Worm (Caenorhabditis elegans) whole organism, L4 larva: Measurements from ENCODE around the gene ZK816.3.
A peak's percentile ranks its signal among the peaks of the same experiment; 100 is the strongest.

Experiments used
- F37D6.2 ChIP-seq: sonication (generic microtip); optimal IDR thresholded peaks from 2 replicates; lab custom pipeline; 2016; ENCODE audit warnings: mild to moderate bottlenecking, missing genetic modification characterization, missing compliant biosample characterization
- F44E2.7 ChIP-seq: fragments of 200-800 bp; sonication (Bioruptor generic); IDR thresholded peaks from 2 replicates; pipeline ENCODE4 v2.1.2; 2022; ENCODE audit warnings: missing genetic modification characterization, missing compliant biosample characterization
- R02D3.7 ChIP-seq: fragments of 150-350 bp; sonication (generic microtip); optimal IDR thresholded peaks from 3 replicates; lab custom pipeline; 2014; ENCODE audit warnings: missing biosample characterization, missing genetic modification characterization
- Y5F2A.4 ChIP-seq: fragments of 200-800 bp; sonication (Bioruptor generic); optimal IDR thresholded peaks from 2 replicates; lab custom pipeline; 2018; ENCODE audit warnings: mild to moderate bottlenecking, missing genetic modification characterization, missing compliant biosample characterization
- Y75B8A.6 ChIP-seq: fragments of 200-800 bp; sonication (Bioruptor generic); IDR thresholded peaks from 2 replicates; pipeline ENCODE4 v1.3.6; 2022; ENCODE audit warnings: missing genetic modification reagents, missing genetic modification characterization, missing compliant biosample characterization
- ZK337.2 ChIP-seq: fragments of 200-800 bp; sonication (Bioruptor generic); IDR thresholded peaks from 2 replicates; pipeline ENCODE4 v1.3.6; 2022; ENCODE audit warnings: missing genetic modification reagents, missing genetic modification characterization, missing compliant biosample characterization
- aha-1 ChIP-seq: fragments of 150-350 bp; peaks from one replicate; lab custom pipeline; 2014; ENCODE audit warnings: missing biosample characterization, missing genetic modification characterization
- arid-1 ChIP-seq: fragments of 200-800 bp; sonication (Bioruptor generic); conservative IDR thresholded peaks from 2 replicates; pipeline ENCODE4 v1.3.6; 2022; ENCODE audit warnings: missing genetic modification reagents, missing genetic modification characterization, missing compliant biosample characterization
- ceh-44 ChIP-seq: fragments of 200-800 bp; sonication (Bioruptor generic); IDR thresholded peaks from 2 replicates; pipeline ENCODE4 v1.3.6; 2022; ENCODE audit warnings: missing genetic modification reagents, missing genetic modification characterization, missing compliant biosample characterization
- ceh-62 ChIP-seq: sonication (generic microtip); optimal IDR thresholded peaks from 2 replicates; lab custom pipeline; 2017; ENCODE audit warnings: missing biosample characterization, missing genetic modification characterization
- daf-16 ChIP-seq, 3 experiments: sonication (generic microtip); optimal IDR thresholded peaks; 2 replicates each; lab custom pipeline; 2016 to 2017; ENCODE audit warnings: missing genetic modification characterization in 3 of 3, missing genetic modification reagents in 3 of 3, mild to moderate bottlenecking in 2 of 3, missing compliant biosample characterization in 2 of 3, missing biosample characterization in 1 of 3, moderate library complexity in 1 of 3
- daf-8 ChIP-seq: fragments of 200-800 bp; sonication (Bioruptor generic); IDR thresholded peaks from 2 replicates; pipeline ENCODE4 v1.3.6; 2022; ENCODE audit warnings: missing genetic modification characterization, missing compliant biosample characterization
- dmd-6 ChIP-seq: fragments of 200-800 bp; sonication (Bioruptor generic); IDR thresholded peaks from 2 replicates; pipeline ENCODE4 v1.3.6; 2022; ENCODE audit warnings: missing genetic modification reagents, missing genetic modification characterization, missing compliant biosample characterization
- dmd-8 ChIP-seq: fragments of 200-800 bp; sonication (Bioruptor generic); IDR thresholded peaks from 2 replicates; pipeline ENCODE4 v1.3.6; 2022; ENCODE audit warnings: missing genetic modification characterization, missing compliant biosample characterization
- dpl-1 ChIP-seq: fragments of 150-350 bp; optimal IDR thresholded peaks from 2 replicates; lab custom pipeline; 2014; ENCODE audit warnings: missing biosample characterization, missing genetic modification reagents, missing genetic modification characterization
- dve-1 ChIP-seq: sonication (generic microtip); optimal IDR thresholded peaks from 2 replicates; lab custom pipeline; 2017; ENCODE audit warnings: antibody characterized with exemption, mild to moderate bottlenecking, missing genetic modification characterization, missing compliant biosample characterization; ENCODE audit not compliant: insufficient read depth
- egl-27 ChIP-seq: sonication (generic microtip); optimal IDR thresholded peaks from 3 replicates; lab custom pipeline; 2017; ENCODE audit warnings: missing biosample characterization, missing genetic modification reagents, missing genetic modification characterization
- egl-43 ChIP-seq: fragments of 200-800 bp; sonication (Bioruptor generic); IDR thresholded peaks from 2 replicates; pipeline ENCODE4 v1.3.6; 2022; ENCODE audit warnings: missing genetic modification reagents, missing genetic modification characterization, missing compliant biosample characterization
- fos-1 ChIP-seq: fragments of 150-350 bp; optimal IDR thresholded peaks from 2 replicates; lab custom pipeline; 2014; ENCODE audit warnings: missing biosample characterization, missing genetic modification characterization
- hlh-11 ChIP-seq: fragments of 200-800 bp; sonication (Bioruptor generic); optimal IDR thresholded peaks from 2 replicates; lab custom pipeline; 2018; ENCODE audit warnings: mild to moderate bottlenecking, missing genetic modification characterization, missing compliant biosample characterization
- hlh-30 ChIP-seq: sonication (generic microtip); optimal IDR thresholded peaks from 2 replicates; lab custom pipeline; 2017; ENCODE audit warnings: antibody characterized with exemption, mild to moderate bottlenecking, missing genetic modification characterization, missing compliant biosample characterization; ENCODE audit not compliant: insufficient read depth
- hmg-1.1 ChIP-seq: fragments of 200-800 bp; sonication (Bioruptor generic); IDR thresholded peaks from 2 replicates; pipeline ENCODE4 v1.3.6; 2022; ENCODE audit warnings: missing genetic modification reagents, missing genetic modification characterization, missing compliant biosample characterization
- jun-1 ChIP-seq: fragments of 150-350 bp; optimal IDR thresholded peaks from 2 replicates; lab custom pipeline; 2014; ENCODE audit warnings: missing biosample characterization, missing genetic modification reagents, missing genetic modification characterization
- lin-39 ChIP-seq: fragments of 150-350 bp; optimal IDR thresholded peaks from 2 replicates; lab custom pipeline; 2014; ENCODE audit warnings: missing biosample characterization, missing genetic modification reagents, missing genetic modification characterization
- lir-3 ChIP-seq: sonication (generic microtip); optimal IDR thresholded peaks from 2 replicates; lab custom pipeline; 2016; ENCODE audit warnings: mild to moderate bottlenecking, missing genetic modification characterization, missing compliant biosample characterization
- lsy-2 ChIP-seq, 2 experiments: fragments of 150-350 bp in 1 of 2; sonication (generic microtip) in 1 of 2; optimal IDR thresholded peaks; 2 replicates each; lab custom pipeline; 2014 to 2017; ENCODE audit warnings: missing biosample characterization in 2 of 2, missing genetic modification characterization in 2 of 2
- mxl-3 ChIP-seq: fragments of 200-800 bp; sonication (Bioruptor generic); optimal IDR thresholded peaks from 2 replicates; lab custom pipeline; 2018; ENCODE audit warnings: mild to moderate bottlenecking, missing genetic modification characterization, missing compliant biosample characterization
- nhr-102 ChIP-seq: sonication (generic microtip); optimal IDR thresholded peaks from 2 replicates; lab custom pipeline; 2016; ENCODE audit warnings: mild to moderate bottlenecking, missing genetic modification characterization, moderate library complexity, missing compliant biosample characterization
- nhr-11 ChIP-seq: fragments of 150-350 bp; optimal IDR thresholded peaks from 2 replicates; lab custom pipeline; 2014; ENCODE audit warnings: missing biosample characterization, missing genetic modification characterization
- nhr-237 ChIP-seq: sonication (generic microtip); optimal IDR thresholded peaks from 2 replicates; lab custom pipeline; 2017; ENCODE audit warnings: missing biosample characterization, missing genetic modification characterization
- nhr-25 ChIP-seq: sonication (generic microtip); optimal IDR thresholded peaks from 2 replicates; lab custom pipeline; 2017; ENCODE audit warnings: missing genetic modification characterization, mild to moderate bottlenecking, missing compliant biosample characterization, antibody characterized with exemption, moderate library complexity, borderline replicate concordance; ENCODE audit not compliant: insufficient read depth
- nhr-28 ChIP-seq: fragments of 150-350 bp; optimal IDR thresholded peaks from 2 replicates; lab custom pipeline; 2014; ENCODE audit warnings: missing biosample characterization, missing genetic modification characterization
- nhr-42 ChIP-seq: fragments of 200-800 bp; sonication (Bioruptor generic); IDR thresholded peaks from 2 replicates; pipeline ENCODE4 v1.3.6; 2022; ENCODE audit warnings: missing genetic modification characterization, missing compliant biosample characterization
- nhr-48 ChIP-seq: sonication (generic microtip); optimal IDR thresholded peaks from 2 replicates; lab custom pipeline; 2016; ENCODE audit warnings: mild to moderate bottlenecking, missing genetic modification characterization, missing compliant biosample characterization
- nhr-77 ChIP-seq: fragments of 150-350 bp; optimal IDR thresholded peaks from 2 replicates; lab custom pipeline; 2014; ENCODE audit warnings: missing biosample characterization, missing genetic modification characterization
- pha-4 ChIP-seq, 2 experiments: fragments of 150-350 bp in 1 of 2; fragments of 200-800 bp in 1 of 2; sonication (Bioruptor generic) in 1 of 2; IDR thresholded peaks in 1 of 2; optimal IDR thresholded peaks in 1 of 2; 2 replicates each; pipeline versions ENCODE4 v1.3.6 to Lab custom; 2014 to 2022; ENCODE audit warnings: missing genetic modification characterization in 2 of 2, missing genetic modification reagents in 2 of 2, missing biosample characterization in 1 of 2, missing compliant biosample characterization in 1 of 2
- php-3 ChIP-seq: fragments of 200-800 bp; sonication (Bioruptor generic); IDR thresholded peaks from 2 replicates; pipeline ENCODE4 v1.3.6; 2022; ENCODE audit warnings: missing genetic modification reagents, missing genetic modification characterization, missing compliant biosample characterization
- pqm-1 ChIP-seq: sonication (generic microtip); optimal IDR thresholded peaks from 2 replicates; lab custom pipeline; 2017; ENCODE audit warnings: missing biosample characterization, missing genetic modification characterization
- set-16 ChIP-seq: fragments of 200-800 bp; sonication (Bioruptor generic); IDR thresholded peaks from 2 replicates; pipeline ENCODE4 v1.3.6; 2022; ENCODE audit warnings: missing genetic modification reagents, missing genetic modification characterization, missing compliant biosample characterization
- unc-130 ChIP-seq: sonication (generic microtip); optimal IDR thresholded peaks from 2 replicates; lab custom pipeline; 2016; ENCODE audit warnings: missing genetic modification reagents, missing genetic modification characterization, missing compliant biosample characterization
- unc-39 ChIP-seq: sonication (generic microtip); optimal IDR thresholded peaks from 2 replicates; lab custom pipeline; 2017; ENCODE audit warnings: missing biosample characterization, missing genetic modification characterization
- unc-62 ChIP-seq, 3 experiments: fragments of 150-350 bp in 1 of 3; sonication (generic microtip); optimal IDR thresholded peaks in 2 of 3; peaks in 1 of 3; 1 replicate in 1 of 3; 2 replicates in 2 of 3; lab custom pipeline; 2014 to 2017; ENCODE audit warnings: missing biosample characterization in 3 of 3, missing genetic modification characterization in 3 of 3, missing genetic modification reagents in 3 of 3, missing genotype in 1 of 3
- zip-2 ChIP-seq: fragments of 150-350 bp; optimal IDR thresholded peaks from 2 replicates; lab custom pipeline; 2014; ENCODE audit warnings: missing biosample characterization, missing genetic modification characterization
- ztf-11 ChIP-seq: fragments of 150-350 bp; optimal IDR thresholded peaks from 2 replicates; lab custom pipeline; 2014; ENCODE audit warnings: missing biosample characterization, missing genetic modification characterization

The ZK816.3 gene

DNA sequence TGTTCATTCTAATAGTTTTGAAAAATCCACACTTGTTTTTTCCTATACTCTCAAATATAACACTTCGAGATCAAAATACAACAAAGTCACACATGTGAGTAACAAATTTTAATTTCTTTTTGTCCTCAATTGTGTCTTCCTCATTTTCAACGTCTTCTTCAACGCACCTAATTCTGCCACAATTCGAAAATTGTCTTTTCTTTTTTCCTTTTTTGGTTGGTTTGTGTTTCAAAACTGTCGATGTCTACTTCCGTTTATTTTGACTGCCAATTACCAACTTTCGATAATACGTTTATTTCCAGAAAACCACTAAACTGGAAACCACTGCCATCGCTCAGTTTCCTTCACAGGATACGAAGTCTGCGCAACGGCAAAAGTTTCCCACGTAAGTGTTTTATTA lies 15.4 kb upstream of the ZK816.3 start, which contains the start of gene F11D5.1:
TSS of gene F11D5.1 (plus strand) at position 301 of the 400 bp plus-strand sequence.
- TF ChIP-seq nhr-25, result no peak
- no peak for TF ChIP-seq lin-39 (tag; lab: Kevin White, UChicago)
- TF ChIP-seq dmd-8 (GFP tag; lab: Robert Waterston, UW), result no peak
- TF ChIP-seq zip-2 (tag; lab: Kevin White, UChicago), result no peak
- no peak for TF ChIP-seq R02D3.7 (tag; lab: Kevin White, UChicago)
- TF ChIP-seq lsy-2 (tag; optimal IDR thresholded peaks at IDR 0.05; lab: Kevin White, UChicago), result no peak
- TF ChIP-seq unc-39 (tag; lab: Kevin White, UChicago), result no peak
- no peak for TF ChIP-seq mxl-3 (GFP tag; lab: Kevin White, UChicago)
- no peak for TF ChIP-seq ceh-44
- no peak for TF ChIP-seq nhr-237
- TF ChIP-seq, all 104 proteins: peak for 0

ce11 chrX:3334115-3334514 lies 14.1 kb upstream of the ZK816.3 start:
- TF ChIP-seq nhr-77 (tag; lab: Kevin White, UChicago) (peak; percentile 22), dmd-6 (peak; percentile 66), egl-27 (tag; lab: Kevin White, UChicago) (no peak), daf-16 (GFP tag; optimal IDR thresholded peaks at IDR 0.05; lab: Kevin White, UChicago) (no peak), daf-16 (tag; optimal IDR thresholded peaks at IDR 0.05; lab: Kevin White, UChicago) (peak; percentile 52), nhr-48 (tag; lab: Kevin White, UChicago) (peak; percentile 17), nhr-28 (tag; lab: Kevin White, UChicago) (peak; percentile 78), arid-1 (GFP tag; lab: Robert Waterston, UW) (no peak), unc-62 (GFP tag; optimal IDR thresholded peaks at IDR 0.05 in 1 of 2; lab: Kevin White, UChicago) (peak in 1 of 2 experiments; percentile 44), unc-62 (tag; optimal IDR thresholded peaks at IDR 0.05; lab: Kevin White, UChicago) (no peak), php-3 (peak; percentile 78), Y75B8A.6 (no peak), dve-1 (tag; lab: Kevin White, UChicago) (peak; percentile 61), daf-8 (GFP tag; lab: Robert Waterston, UW) (no peak), hlh-11 (tag; lab: Kevin White, UChicago) (peak; percentile 63), pqm-1 (peak; percentile 92)

DNA sequence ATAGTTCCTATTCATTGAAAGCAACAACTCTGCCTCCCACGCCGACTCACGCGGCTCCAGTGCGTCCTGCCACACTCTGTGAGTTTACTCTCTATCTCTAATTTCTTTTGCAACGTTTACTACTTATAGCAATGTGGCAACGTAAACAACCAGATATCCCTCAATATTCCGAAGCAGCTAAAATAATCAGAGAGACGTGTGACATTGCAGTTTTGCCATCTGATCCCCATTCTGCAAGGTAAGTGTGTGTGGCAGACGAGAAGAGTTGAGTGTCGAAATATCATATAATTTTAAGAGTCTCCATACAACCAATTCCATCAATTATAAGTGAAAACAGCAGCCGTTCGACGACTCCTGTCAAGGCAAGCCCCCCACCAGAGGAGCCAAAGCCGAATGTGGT lies 8.3 kb upstream of the ZK816.3 start:
- no peak for TF ChIP-seq nhr-42 (GFP tag; lab: Robert Waterston, UW)
- no peak for TF ChIP-seq hlh-30

- TF ChIP-seq ceh-62 (tag; lab: Kevin White, UChicago) (no peak), lir-3 (no peak), hmg-1.1 (no peak), aha-1 (tag; lab: Kevin White, UChicago) (no peak), nhr-102 (no peak), unc-130 (GFP tag; lab: Kevin White, UChicago) (no peak), hlh-30 (peak; percentile 50)
- TF ChIP-seq, all 104 proteins: peak for 1
These were observed 4.5 kb upstream of the ZK816.3 start for ce11 chrX:3343620-3344197.

ce11 chrX:3350306-3350705 lies 2.1 kb downstream of the ZK816.3 start, which contains the start of gene nspg-4:
nspg-4 (minus strand) TSS chrX:3350406.
- TF ChIP-seq F44E2.7, result no peak
- no peak for TF ChIP-seq jun-1 (tag; lab: Kevin White, UChicago)
- TF ChIP-seq Y5F2A.4 (GFP tag; lab: Kevin White, UChicago), result no peak
- TF ChIP-seq dpl-1 (GFP tag; lab: Kevin White, UChicago), result no peak
- no peak for TF ChIP-seq ztf-11 (tag; lab: Kevin White, UChicago)
- TF ChIP-seq pha-4 (GFP tag; IDR thresholded peaks at IDR 0.05; lab: Robert Waterston, UW), result no peak
- no peak for TF ChIP-seq pha-4 (tag; optimal IDR thresholded peaks at IDR 0.05; lab: Kevin White, UChicago)
- no peak for TF ChIP-seq lsy-2 (tag; optimal IDR thresholded peaks at IDR 0.05; lab: Kevin White, UChicago)
- TF ChIP-seq set-16, result no peak
- TF ChIP-seq nhr-11, result no peak
- TF ChIP-seq arid-1 (GFP tag; lab: Robert Waterston, UW), result no peak
- no peak for TF ChIP-seq dmd-8 (GFP tag; lab: Robert Waterston, UW)
- TF ChIP-seq fos-1 (tag; lab: Kevin White, UChicago), result no peak
- no peak for TF ChIP-seq egl-43 (GFP tag; lab: Robert Waterston, UW)
- no peak for TF ChIP-seq F37D6.2
- TF ChIP-seq ZK337.2 (GFP tag; lab: Robert Waterston, UW), result no peak
